Worm (Caenorhabditis elegans) whole organism, L3 larva: ENCODE data around the gene egas-2.

Experiments used
- ZK546.5 ChIP-seq: sonication (generic microtip); optimal IDR thresholded peaks from 2 replicates; lab custom pipeline; 2017; ENCODE audit warnings: missing biosample characterization, missing genetic modification characterization
- aly-2 ChIP-seq: fragments of 150-350 bp; optimal IDR thresholded peaks from 2 replicates; lab custom pipeline; 2014; ENCODE audit warnings: missing biosample characterization, missing genetic modification characterization
- ama-1 ChIP-seq: fragments of 150-350 bp; optimal IDR thresholded peaks from 2 replicates; lab custom pipeline; 2018
- ceh-16 ChIP-seq: sonication (generic microtip); optimal IDR thresholded peaks from 2 replicates; lab custom pipeline; 2017; ENCODE audit warnings: missing biosample characterization, missing genetic modification characterization
- ceh-28 ChIP-seq: fragments of 150-350 bp; optimal IDR thresholded peaks from 2 replicates; lab custom pipeline; 2014; ENCODE audit warnings: missing biosample characterization, missing genetic modification reagents, missing genetic modification characterization
- ceh-9 ChIP-seq: sonication (generic microtip); optimal IDR thresholded peaks from 2 replicates; lab custom pipeline; 2018; ENCODE audit warnings: missing biosample characterization, missing genetic modification characterization
- egl-27 ChIP-seq: sonication (generic microtip); optimal IDR thresholded peaks from 4 replicates; lab custom pipeline; 2017; ENCODE audit warnings: missing biosample characterization, missing genetic modification reagents, missing genetic modification characterization
- egl-5 ChIP-seq: fragments of 150-350 bp; optimal IDR thresholded peaks from 2 replicates; lab custom pipeline; 2017; ENCODE audit warnings: missing biosample characterization, missing genetic modification reagents, missing genetic modification characterization, inconsistent platforms
- elt-3 ChIP-seq, 3 experiments: fragments of 150-350 bp in 1 of 3; sonication (generic microtip) in 2 of 3; optimal IDR thresholded peaks; 2 replicates in 2 of 3; 4 replicates in 1 of 3; lab custom pipeline; 2014 to 2017; ENCODE audit warnings: missing biosample characterization in 3 of 3, missing genetic modification characterization in 3 of 3
- eor-1 ChIP-seq, 2 experiments: fragments of 150-350 bp; optimal IDR thresholded peaks; 2 replicates each; lab custom pipeline; 2014 to 2018; ENCODE audit warnings: missing biosample characterization in 2 of 2, missing genetic modification characterization in 2 of 2
- fkh-10 ChIP-seq: sonication (generic microtip); optimal IDR thresholded peaks from 2 replicates; lab custom pipeline; 2017; ENCODE audit warnings: missing biosample characterization, missing genetic modification reagents, missing genetic modification characterization
- fkh-2 ChIP-seq: fragments of 150-350 bp; optimal IDR thresholded peaks from 2 replicates; lab custom pipeline; 2014; ENCODE audit warnings: missing biosample characterization, missing genetic modification reagents, missing genetic modification characterization
- fos-1 ChIP-seq: fragments of 150-350 bp; optimal IDR thresholded peaks from 2 replicates; lab custom pipeline; 2014; ENCODE audit warnings: missing biosample characterization, missing genetic modification characterization
- hmg-11 ChIP-seq: sonication (generic microtip); optimal IDR thresholded peaks from 2 replicates; lab custom pipeline; 2016; ENCODE audit warnings: missing genetic modification characterization, missing compliant biosample characterization
- lin-15B ChIP-seq: fragments of 150-350 bp; optimal IDR thresholded peaks from 2 replicates; lab custom pipeline; 2014; ENCODE audit warnings: missing biosample characterization, missing genetic modification characterization
- lin-39 ChIP-seq: fragments of 150-350 bp; optimal IDR thresholded peaks from 2 replicates; lab custom pipeline; 2018; ENCODE audit warnings: missing biosample characterization, missing genetic modification reagents, missing genetic modification characterization
- lsy-12 ChIP-seq: sonication (generic microtip); optimal IDR thresholded peaks from 2 replicates; lab custom pipeline; 2016; ENCODE audit warnings: mild to moderate bottlenecking, missing genetic modification characterization, missing compliant biosample characterization
- mdl-1 ChIP-seq: fragments of 150-350 bp; optimal IDR thresholded peaks from 2 replicates; lab custom pipeline; 2014; ENCODE audit warnings: missing biosample characterization, missing genetic modification characterization
- nhr-12 ChIP-seq: fragments of 150-350 bp; optimal IDR thresholded peaks from 2 replicates; lab custom pipeline; 2014; ENCODE audit warnings: missing biosample characterization, missing genetic modification characterization
- nhr-23 ChIP-seq: fragments of 150-350 bp; optimal IDR thresholded peaks from 2 replicates; lab custom pipeline; 2014; ENCODE audit warnings: missing biosample characterization, missing genetic modification reagents, missing genetic modification characterization
- nhr-237 ChIP-seq: fragments of 150-350 bp; optimal IDR thresholded peaks from 2 replicates; lab custom pipeline; 2014; ENCODE audit warnings: missing biosample characterization, missing genetic modification characterization
- nhr-25 ChIP-seq: sonication (generic microtip); optimal IDR thresholded peaks from 2 replicates; lab custom pipeline; 2017; ENCODE audit warnings: missing biosample characterization, missing genetic modification characterization
- nhr-43 ChIP-seq: sonication (generic microtip); optimal IDR thresholded peaks from 2 replicates; lab custom pipeline; 2016; ENCODE audit warnings: mild to moderate bottlenecking, missing genetic modification characterization, missing compliant biosample characterization; ENCODE audit not compliant: poor library complexity, severe bottlenecking
- nhr-67 ChIP-seq: fragments of 150-350 bp; optimal IDR thresholded peaks from 2 replicates; lab custom pipeline; 2014; ENCODE audit warnings: missing biosample characterization, missing genetic modification characterization
- nhr-76 ChIP-seq: fragments of 150-350 bp; sonication (generic microtip); optimal IDR thresholded peaks from 5 replicates; lab custom pipeline; 2014; ENCODE audit warnings: missing biosample characterization, missing genetic modification characterization
- nhr-77 ChIP-seq: fragments of 150-350 bp; optimal IDR thresholded peaks from 2 replicates; lab custom pipeline; 2014; ENCODE audit warnings: missing biosample characterization, missing genetic modification characterization
- pha-4 ChIP-seq: fragments of 150-350 bp; optimal IDR thresholded peaks from 2 replicates; lab custom pipeline; 2014; ENCODE audit warnings: missing biosample characterization, missing genetic modification reagents, missing genetic modification characterization
- pqm-1 ChIP-seq: fragments of 150-350 bp; optimal IDR thresholded peaks from 2 replicates; lab custom pipeline; 2017; ENCODE audit warnings: missing biosample characterization, missing genetic modification characterization, inconsistent platforms
- sea-2 ChIP-seq: fragments of 150-350 bp; sonication (generic microtip); optimal IDR thresholded peaks from 4 replicates; lab custom pipeline; 2014; ENCODE audit warnings: missing biosample characterization, missing genetic modification reagents, missing genetic modification characterization
- skn-1 ChIP-seq: fragments of 150-350 bp; optimal IDR thresholded peaks from 2 replicates; lab custom pipeline; 2014; ENCODE audit warnings: missing biosample characterization, missing genetic modification characterization
- snpc-4 ChIP-seq: fragments of 150-350 bp; optimal IDR thresholded peaks from 2 replicates; lab custom pipeline; 2014; ENCODE audit warnings: missing biosample characterization, missing genetic modification characterization
- unc-62 ChIP-seq: fragments of 150-350 bp; sonication (generic microtip); optimal IDR thresholded peaks from 4 replicates; lab custom pipeline; 2014; ENCODE audit warnings: missing biosample characterization, missing genetic modification reagents, missing genetic modification characterization
- zag-1 ChIP-seq: fragments of 150-350 bp; optimal IDR thresholded peaks from 2 replicates; lab custom pipeline; 2014; ENCODE audit warnings: missing biosample characterization, missing genetic modification characterization
- ztf-11 ChIP-seq: fragments of 150-350 bp; optimal IDR thresholded peaks from 2 replicates; lab custom pipeline; 2014; ENCODE audit warnings: missing biosample characterization, missing genetic modification characterization
- ztf-4 ChIP-seq: fragments of 150-350 bp; optimal IDR thresholded peaks from 2 replicates; lab custom pipeline; 2014; ENCODE audit warnings: missing biosample characterization, missing genetic modification characterization

egas-2 gene

ce11 chrV:18638367-18638873, 11.7 kb upstream of the egas-2 start, which contains the start of gene col-42:
Gene col-42, plus strand, starts transcription at chrV:18638484.
- no peak for TF ChIP-seq nhr-43
- TF ChIP-seq eor-1 (tag; optimal IDR thresholded peaks at IDR 0.05; lab: Kevin White, UChicago): no peak
- TF ChIP-seq nhr-76: no peak
- no peak for TF ChIP-seq aly-2 (tag; lab: Kevin White, UChicago)
- TF ChIP-seq nhr-67: no peak
- TF ChIP-seq ama-1: peak; percentile 64
- no peak for TF ChIP-seq pha-4 (tag; lab: Kevin White, UChicago)
- no peak for TF ChIP-seq nhr-77
- TF ChIP-seq fkh-2 (tag; lab: Kevin White, UChicago): no peak
- no peak for TF ChIP-seq ZK546.5 (tag; lab: Kevin White, UChicago)
- TF ChIP-seq nhr-12 (tag; lab: Kevin White, UChicago): no peak
- TF ChIP-seq nhr-23 (tag; lab: Kevin White, UChicago): peak; percentile 5
- no peak for TF ChIP-seq pqm-1 (tag; lab: Kevin White, UChicago)
- no peak for TF ChIP-seq unc-62 (GFP tag; lab: Kevin White, UChicago)

- no peak for TF ChIP-seq egl-5 (tag; lab: Kevin White, UChicago)
- TF ChIP-seq ama-1: no peak
- TF ChIP-seq fkh-2 (tag; lab: Kevin White, UChicago): no peak
- no peak for TF ChIP-seq pqm-1 (tag; lab: Kevin White, UChicago)
- no peak for TF ChIP-seq ceh-28 (tag; lab: Kevin White, UChicago)
- TF ChIP-seq hmg-11 (tag; lab: Kevin White, UChicago): no peak
- TF ChIP-seq ztf-11 (tag; lab: Kevin White, UChicago): no peak
- no peak for TF ChIP-seq fos-1 (tag; lab: Kevin White, UChicago)
- no peak for TF ChIP-seq unc-62 (GFP tag; lab: Kevin White, UChicago)
- no peak for TF ChIP-seq nhr-25 (tag; lab: Kevin White, UChicago)
- no peak for TF ChIP-seq snpc-4 (tag; lab: Kevin White, UChicago)
- TF ChIP-seq zag-1 (tag; lab: Kevin White, UChicago): no peak
- no peak for TF ChIP-seq nhr-12 (tag; lab: Kevin White, UChicago)
- no peak for TF ChIP-seq eor-1 (tag; optimal IDR thresholded peaks at IDR 0.05; lab: Kevin White, UChicago)
- TF ChIP-seq mdl-1 (tag; lab: Kevin White, UChicago): no peak
Measured at ce11 chrV:18639074-18639473, 11.1 kb upstream of the egas-2 start.

- TF ChIP-seq ama-1: peak; percentile 84
- TF ChIP-seq pqm-1 (tag; lab: Kevin White, UChicago): no peak
- peak; percentile 12 for TF ChIP-seq ceh-28 (tag; lab: Kevin White, UChicago)
- peak; percentile 45 for TF ChIP-seq nhr-23 (tag; lab: Kevin White, UChicago)
- TF ChIP-seq elt-3 (tag; optimal IDR thresholded peaks at IDR 0.05; lab: Kevin White, UChicago): peak in 1 of 3 experiments; percentile 8
- TF ChIP-seq skn-1 (tag; lab: Kevin White, UChicago): no peak
Measured at ce11 chrV:18639601-18640354, 10.4 kb upstream of the egas-2 start, which contains the start of gene egas-1. Gene egas-1, plus strand, starts transcription at chrV:18640304.

ce11 chrV:18644258-18644657, 5.9 kb upstream of the egas-2 start:
- peak; percentile 83 for TF ChIP-seq ceh-28 (tag; lab: Kevin White, UChicago)
- TF ChIP-seq zag-1 (tag; lab: Kevin White, UChicago): no peak
- no peak for TF ChIP-seq fos-1 (tag; lab: Kevin White, UChicago)
- TF ChIP-seq snpc-4 (tag; lab: Kevin White, UChicago): no peak
- TF ChIP-seq lsy-12 (tag; lab: Kevin White, UChicago): no peak
- no peak for TF ChIP-seq ztf-11 (tag; lab: Kevin White, UChicago)
- no peak for TF ChIP-seq egl-27 (tag; lab: Kevin White, UChicago)
- no peak for TF ChIP-seq sea-2

- TF ChIP-seq fos-1 (tag; lab: Kevin White, UChicago) (no peak), ceh-28 (tag; lab: Kevin White, UChicago) (no peak), snpc-4 (tag; lab: Kevin White, UChicago) (no peak)
- TF ChIP-seq, all 47 proteins: peak for 0
Measured at ce11 chrV:18656363-18656762, 6.2 kb downstream of the egas-2 start.

ce11 chrV:18657391-18657790, 7.2 kb downstream of the egas-2 start:
- TF ChIP-seq ceh-16 (tag; lab: Kevin White, UChicago) (no peak), lin-15B (tag; lab: Kevin White, UChicago) (no peak), lin-39 (tag; lab: Kevin White, UChicago) (no peak), nhr-237 (tag; lab: Kevin White, UChicago) (no peak), lsy-12 (tag; lab: Kevin White, UChicago) (no peak), ZK546.5 (tag; lab: Kevin White, UChicago) (no peak), aly-2 (tag; lab: Kevin White, UChicago) (no peak), egl-5 (tag; lab: Kevin White, UChicago) (no peak), ceh-9 (tag; lab: Kevin White, UChicago) (no peak), fkh-10 (no peak), nhr-43 (no peak), ztf-4 (tag; lab: Kevin White, UChicago) (no peak), nhr-77 (no peak), skn-1 (tag; lab: Kevin White, UChicago) (no peak), ceh-28 (tag; lab: Kevin White, UChicago) (no peak), fos-1 (tag; lab: Kevin White, UChicago) (no peak), nhr-67 (no peak)
- TF ChIP-seq, all 47 proteins: peak for 0
